Fruit fly (Drosophila melanogaster) whole organism, embryonic: ENCODE results near the gene CG43400.

Experiments used
- Awh ChIP-seq: fragments of 200-800 bp; sonication (Bioruptor generic); IDR thresholded peaks from 2 replicates; pipeline ENCODE4, ENCODE4 v1.3.6; 2022; ENCODE audit warnings: missing biosample characterization, missing genetic modification characterization
- Blimp-1 ChIP-seq: fragments of 200-800 bp; sonication (Bioruptor generic); optimal IDR thresholded peaks from 3 replicates; lab custom pipeline; 2018; ENCODE audit warnings: missing biosample characterization, missing genetic modification characterization, mild to moderate bottlenecking, moderate library complexity, missing genetic modification reagents
- CG10462 ChIP-seq: fragments of 200-800 bp; sonication (Bioruptor generic); optimal IDR thresholded peaks from 2 replicates; lab custom pipeline; 2016; ENCODE audit warnings: missing biosample characterization, missing genetic modification characterization
- CG10979 ChIP-seq: fragments of 200-800 bp; sonication (Bioruptor generic); optimal IDR thresholded peaks from 2 replicates; lab custom pipeline; 2018; ENCODE audit warnings: missing biosample characterization, mild to moderate bottlenecking, missing genetic modification characterization, moderate library complexity
- CG11695 ChIP-seq: fragments of 200-800 bp; sonication (Bioruptor generic); IDR thresholded peaks from 3 replicates; pipeline ENCODE4 v1.3.6; 2022; ENCODE audit warnings: missing biosample characterization, missing genetic modification characterization
- CG11696 ChIP-seq: fragments of 200-800 bp; sonication (Bioruptor generic); IDR thresholded peaks from 2 replicates; pipeline ENCODE4 v1.3.6; 2022; ENCODE audit warnings: missing biosample characterization, missing genetic modification characterization
- CG12071 ChIP-seq: fragments of 200-800 bp; sonication (Bioruptor generic); optimal IDR thresholded peaks from 3 replicates; lab custom pipeline; 2018; ENCODE audit warnings: missing biosample characterization, mild to moderate bottlenecking, missing genetic modification characterization
- CG12942 ChIP-seq: fragments of 200-800 bp; sonication (Bioruptor generic); optimal IDR thresholded peaks from 3 replicates; lab custom pipeline; 2016; ENCODE audit warnings: missing biosample characterization, missing genetic modification characterization
- CG13424 ChIP-seq: fragments of 200-800 bp; sonication (Bioruptor generic); optimal IDR thresholded peaks from 2 replicates; lab custom pipeline; 2019; ENCODE audit warnings: missing biosample characterization, mild to moderate bottlenecking, missing genetic modification characterization, moderate library complexity
- CG14710 ChIP-seq: fragments of 200-800 bp; sonication (Bioruptor generic); optimal IDR thresholded peaks from 3 replicates; lab custom pipeline; 2019; ENCODE audit warnings: missing biosample characterization, mild to moderate bottlenecking, missing genetic modification characterization, moderate library complexity
- CG14860 ChIP-seq: fragments of 200-800 bp; sonication (Bioruptor generic); IDR thresholded peaks from 3 replicates; pipeline ENCODE4 v1.3.6; 2022; ENCODE audit warnings: missing biosample characterization, missing genetic modification characterization; ENCODE audit not compliant: partially characterized antibody
- CG1603 ChIP-seq: fragments of 200-800 bp; sonication (Bioruptor generic); optimal IDR thresholded peaks from 2 replicates; lab custom pipeline; 2019; ENCODE audit warnings: missing biosample characterization, mild to moderate bottlenecking, missing genetic modification characterization, moderate library complexity
- CG17612 ChIP-seq: fragments of 200-800 bp; sonication (Bioruptor generic); IDR thresholded peaks from 2 replicates; pipeline ENCODE4 v1.3.6; 2022; ENCODE audit warnings: missing biosample characterization, missing genetic modification characterization
- CG17829 ChIP-seq: fragments of 200-800 bp; optimal IDR thresholded peaks from 2 replicates; lab custom pipeline; 2019; ENCODE audit warnings: missing biosample characterization, mild to moderate bottlenecking, missing genetic modification characterization, moderate library complexity
- CG18011 ChIP-seq: fragments of 200-800 bp; sonication (Bioruptor generic); optimal IDR thresholded peaks from 2 replicates; lab custom pipeline; 2017; ENCODE audit warnings: missing biosample characterization, missing genetic modification characterization, mild to moderate bottlenecking, moderate library complexity, missing genotype
- CG2712 ChIP-seq: fragments of 200-800 bp; optimal IDR thresholded peaks from 3 replicates; lab custom pipeline; 2019; ENCODE audit warnings: missing biosample characterization, mild to moderate bottlenecking, missing genetic modification characterization, moderate library complexity
- CG31388 ChIP-seq: fragments of 200-800 bp; sonication (Bioruptor generic); optimal IDR thresholded peaks from 2 replicates; lab custom pipeline; 2016; ENCODE audit warnings: missing biosample characterization, missing genetic modification characterization
- CG6254 ChIP-seq: fragments of 200-800 bp; sonication (Bioruptor generic); optimal IDR thresholded peaks from 3 replicates; lab custom pipeline; 2017; ENCODE audit warnings: mild to moderate bottlenecking, missing biosample characterization, missing genetic modification reagents, missing genetic modification characterization
- CG7372 ChIP-seq: fragments of 200-800 bp; sonication (Bioruptor generic); IDR thresholded peaks from 2 replicates; pipeline ENCODE4 v1.3.6; 2022; ENCODE audit warnings: missing biosample characterization, missing genetic modification characterization
- CG7839 ChIP-seq: fragments of 200-800 bp; sonication (Bioruptor generic); optimal IDR thresholded peaks from 3 replicates; lab custom pipeline; 2018; ENCODE audit warnings: missing biosample characterization, mild to moderate bottlenecking, missing genetic modification characterization, moderate library complexity
- CG7963 ChIP-seq: fragments of 200-800 bp; sonication (Bioruptor generic); IDR thresholded peaks from 3 replicates; pipeline ENCODE4 v1.3.6; 2022; ENCODE audit warnings: missing biosample characterization, missing genetic modification characterization; ENCODE audit not compliant: partially characterized antibody
- CG9215 ChIP-seq: fragments of 200-800 bp; sonication (Bioruptor generic); IDR thresholded peaks from 2 replicates; pipeline ENCODE4 v1.3.6; 2022; ENCODE audit warnings: missing biosample characterization, missing genetic modification characterization
- CG9727 ChIP-seq: fragments of 200-800 bp; sonication (Bioruptor generic); optimal IDR thresholded peaks from 3 replicates; lab custom pipeline; 2017; ENCODE audit warnings: missing biosample characterization, mild to moderate bottlenecking, missing genetic modification characterization
- HHEX ChIP-seq: fragments of 200-800 bp; sonication (Bioruptor generic); optimal IDR thresholded peaks from 3 replicates; lab custom pipeline; 2017; ENCODE audit warnings: missing biosample characterization, mild to moderate bottlenecking, missing genetic modification characterization, missing genetic modification reagents
- Hr3 ChIP-seq: fragments of 200-800 bp; sonication (Bioruptor generic); optimal IDR thresholded peaks from 3 replicates; lab custom pipeline; 2016; ENCODE audit warnings: missing biosample characterization, missing genetic modification characterization
- Hr51 ChIP-seq, 2 experiments: fragments of 200-800 bp; sonication (Bioruptor generic); optimal IDR thresholded peaks; 2 replicates in 1 of 2; 3 replicates in 1 of 2; lab custom pipeline; 2016 to 2018; ENCODE audit warnings: missing biosample characterization in 2 of 2, missing genetic modification characterization in 2 of 2, mild to moderate bottlenecking in 1 of 2, moderate library complexity in 1 of 2
- Med ChIP-seq: fragments of 200-800 bp; sonication (Bioruptor generic); peaks from one replicate; lab custom pipeline; 2016; ENCODE audit warnings: missing biosample characterization, missing genetic modification characterization, mild to moderate bottlenecking, inconsistent platforms, moderate library complexity
- Nf-YC ChIP-seq: fragments of 200-800 bp; optimal IDR thresholded peaks from 3 replicates; lab custom pipeline; 2019; ENCODE audit warnings: missing biosample characterization, mild to moderate bottlenecking, missing genetic modification characterization, moderate library complexity
- Pdp1 ChIP-seq, 2 experiments: fragments of 200-800 bp; sonication (Bioruptor generic); optimal IDR thresholded peaks; 3 replicates each; lab custom pipeline; 2016; ENCODE audit warnings: missing biosample characterization in 2 of 2, missing genetic modification characterization in 2 of 2, mild to moderate bottlenecking in 1 of 2, moderate library complexity in 1 of 2
- Trl ChIP-seq, 3 experiments: fragments of >200 bp in 2 of 3; fragments of 200-800 bp in 1 of 3; sonication (Bioruptor generic) in 1 of 3; optimal IDR thresholded peaks; 2 replicates in 1 of 3; 3 replicates in 2 of 3; lab custom pipeline; 2016 to 2017; ENCODE audit warnings: missing biosample characterization in 1 of 3, missing genetic modification characterization in 1 of 3
- Xbp1 ChIP-seq: fragments of 200-800 bp; sonication (Bioruptor generic); optimal IDR thresholded peaks from 3 replicates; lab custom pipeline; 2016; ENCODE audit warnings: missing biosample characterization, mild to moderate bottlenecking, missing genetic modification characterization
- Xrp1 ChIP-seq: fragments of 200-800 bp; sonication (Bioruptor generic); IDR thresholded peaks from 2 replicates; pipeline ENCODE4 v1.3.6; 2022; ENCODE audit warnings: missing biosample characterization, missing genetic modification characterization
- cad ChIP-seq: fragments of >200 bp; optimal IDR thresholded peaks from 2 replicates; lab custom pipeline; 2017; ENCODE audit warnings: missing biosample characterization, missing genetic modification characterization
- croc ChIP-seq: fragments of 200-800 bp; sonication (Bioruptor generic); conservative IDR thresholded peaks from 3 replicates; pipeline ENCODE4 v1.3.6; 2022; ENCODE audit warnings: missing biosample characterization, missing genetic modification characterization
- dm ChIP-seq: fragments of 200-800 bp; sonication (Bioruptor generic); optimal IDR thresholded peaks from 3 replicates; lab custom pipeline; 2016; ENCODE audit warnings: missing biosample characterization, missing genetic modification characterization
- ftz-f1 ChIP-seq: fragments of 200-800 bp; sonication (Bioruptor generic); optimal IDR thresholded peaks from 2 replicates; lab custom pipeline; 2016; ENCODE audit warnings: missing biosample characterization, missing genetic modification characterization
- gcm2 ChIP-seq: fragments of 200-800 bp; sonication (Bioruptor generic); optimal IDR thresholded peaks from 2 replicates; lab custom pipeline; 2016; ENCODE audit warnings: missing biosample characterization, missing genetic modification characterization
- jing ChIP-seq: fragments of 200-800 bp; sonication (Bioruptor generic); optimal IDR thresholded peaks from 2 replicates; lab custom pipeline; 2018; ENCODE audit warnings: missing biosample characterization, mild to moderate bottlenecking, missing genetic modification characterization
- knrl ChIP-seq: fragments of 200-800 bp; sonication (Bioruptor generic); IDR thresholded peaks from 3 replicates; pipeline ENCODE4 v1.3.6; 2022; ENCODE audit warnings: missing biosample characterization, missing genetic modification characterization; ENCODE audit not compliant: partially characterized antibody
- nmo ChIP-seq: fragments of 200-800 bp; sonication (Bioruptor generic); optimal IDR thresholded peaks from 2 replicates; lab custom pipeline; 2018; ENCODE audit warnings: missing biosample characterization, mild to moderate bottlenecking, missing genetic modification characterization, moderate library complexity
- phol ChIP-seq: fragments of 200-800 bp; sonication (Bioruptor generic); optimal IDR thresholded peaks from 3 replicates; lab custom pipeline; 2018; ENCODE audit warnings: missing biosample characterization, mild to moderate bottlenecking, missing genetic modification characterization, moderate library complexity
- row ChIP-seq: fragments of 200-800 bp; sonication (Bioruptor generic); IDR thresholded peaks from 3 replicates; pipeline ENCODE4 v1.3.6; 2022; ENCODE audit warnings: missing biosample characterization, missing genetic modification characterization
- sc ChIP-seq, 3 experiments: fragments of >200 bp in 2 of 3; fragments of 200-800 bp in 1 of 3; sonication (Bioruptor generic) in 1 of 3; optimal IDR thresholded peaks; 2 replicates in 2 of 3; 3 replicates in 1 of 3; lab custom pipeline; 2017; ENCODE audit warnings: mild to moderate bottlenecking in 1 of 3, missing biosample characterization in 1 of 3, missing genetic modification characterization in 1 of 3, missing genetic modification reagents in 1 of 3
- sisA ChIP-seq: fragments of 200-800 bp; sonication (Bioruptor generic); IDR thresholded peaks from 2 replicates; pipeline ENCODE4 v1.3.6; 2022; ENCODE audit warnings: missing biosample characterization, missing genetic modification characterization
- tio ChIP-seq: fragments of 200-800 bp; sonication (Bioruptor generic); optimal IDR thresholded peaks from 2 replicates; lab custom pipeline; 2017; ENCODE audit warnings: missing biosample characterization, missing genetic modification characterization, inconsistent platforms
- unpg ChIP-seq: fragments of 200-800 bp; sonication (Bioruptor generic); optimal IDR thresholded peaks from 3 replicates; lab custom pipeline; 2018; ENCODE audit warnings: missing biosample characterization, mild to moderate bottlenecking, missing genetic modification characterization, moderate library complexity
- vvl ChIP-seq: fragments of 200-800 bp; sonication (Bioruptor generic); IDR thresholded peaks from 2 replicates; pipeline ENCODE4 v1.3.6; 2022; ENCODE audit warnings: missing biosample characterization, missing genetic modification characterization
- zen ChIP-seq: fragments of 200-800 bp; sonication (Bioruptor generic); optimal IDR thresholded peaks from 3 replicates; lab custom pipeline; 2018; ENCODE audit warnings: missing biosample characterization, mild to moderate bottlenecking, missing genetic modification characterization, moderate library complexity
- zfh1 ChIP-seq: fragments of 200-800 bp; sonication (Bioruptor generic); IDR thresholded peaks from 3 replicates; pipeline ENCODE4 v1.3.6; 2022; ENCODE audit warnings: missing biosample characterization, missing genetic modification characterization

Gene CG43400

DNA sequence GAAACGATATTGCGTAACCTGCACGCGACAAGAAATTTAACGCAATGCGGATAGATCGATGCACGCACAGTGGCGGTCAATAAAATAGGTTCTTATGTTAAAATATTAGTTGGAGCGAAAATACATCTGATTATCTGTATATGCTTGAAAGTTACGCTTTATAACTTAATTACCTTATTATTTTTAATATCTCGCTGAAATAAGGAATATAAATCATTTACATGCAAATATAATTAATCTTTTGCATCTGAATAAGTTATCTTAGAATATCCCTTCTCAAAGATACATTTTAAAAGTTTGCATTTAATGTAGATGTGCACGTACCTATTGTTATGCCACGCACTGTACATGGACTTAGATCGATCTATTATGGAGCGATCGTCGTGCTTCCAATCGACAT, 18.9 kb upstream of the CG43400 start (continued):
- TF ChIP-seq CG12942 (GFP tag; lab: Kevin White, UChicago) (no peak), Hr51 (GFP tag; optimal IDR thresholded peaks at IDR 0.05; lab: Kevin White, UChicago) (peak in 1 of 2 experiments; percentile 25), CG10462 (GFP tag; lab: Kevin White, UChicago) (no peak), CG13424 (peak; percentile 31), phol (peak; percentile 71), CG31388 (GFP tag; lab: Kevin White, UChicago) (no peak), unpg (GFP tag; lab: Kevin White, UChicago) (peak; percentile 32), CG6254 (GFP tag; lab: Kevin White, UChicago) (peak; percentile 29), CG7963 (GFP tag; lab: Robert Waterston, UW) (no peak), dm (GFP tag; lab: Kevin White, UChicago) (no peak), zfh1 (GFP tag; lab: Robert Waterston, UW) (peak; percentile 46; the same call in 1 of the 3 replicates), CG10979 (tag; lab: Kevin White, UChicago) (peak; percentile 76), sc (optimal IDR thresholded peaks at IDR 0.05; lab: Kevin White, UChicago) (no peak), sc (GFP tag; optimal IDR thresholded peaks at IDR 0.05; lab: Kevin White, UChicago) (peak; percentile 27), CG14710 (peak; percentile 59), croc (GFP tag; lab: Robert Waterston, UW) (no peak), HHEX (GFP tag; lab: Kevin White, UChicago) (no peak), CG7839 (tag; lab: Kevin White, UChicago) (peak; percentile 48), Nf-YC (tag; lab: Kevin White, UChicago) (no peak), CG12071 (GFP tag; lab: Kevin White, UChicago) (no peak), Hr3 (GFP tag; lab: Kevin White, UChicago) (peak; percentile 15), CG11696 (GFP tag; lab: Robert Waterston, UW) (peak; percentile 39; the same call in 1 of the 2 replicates), Xrp1 (GFP tag; lab: Robert Waterston, UW) (peak; percentile 63), CG2712 (peak; percentile 72), zen (peak; percentile 60), Blimp-1 (GFP tag; lab: Kevin White, UChicago) (peak; percentile 56), Pdp1 (GFP tag; optimal IDR thresholded peaks at IDR 0.05; lab: Kevin White, UChicago) (peak in 1 of 2 experiments; percentile 42), Awh (GFP tag; lab: Robert Waterston, UW) (0 out of 2 replicates have a peak, but pooled peaks have one; percentile 15), CG14860 (GFP tag; lab: Robert Waterston, UW) (no peak), gcm2 (GFP tag; lab: Kevin White, UChicago) (no peak), CG9215 (GFP tag; lab: Robert Waterston, UW) (no peak), tio (GFP tag; lab: Kevin White, UChicago) (peak; percentile 14), CG17612 (GFP tag; lab: Robert Waterston, UW) (no peak), jing (GFP tag; lab: Kevin White, UChicago) (no peak), Xbp1 (GFP tag; lab: Kevin White, UChicago) (peak; percentile 17), CG17829 (tag; lab: Kevin White, UChicago) (peak; percentile 64), CG9727 (GFP tag; lab: Kevin White, UChicago) (peak; percentile 60), CG7372 (no peak), knrl (GFP tag; lab: Robert Waterston, UW) (no peak), CG11695 (0 out of 3 replicates have a peak, but pooled peaks have one; percentile 16), cad (no peak), Med (GFP tag; lab: Kevin White, UChicago) (no peak), row (GFP tag; lab: Robert Waterston, UW) (peak; percentile 50), ftz-f1 (GFP tag; lab: Kevin White, UChicago) (no peak), Trl (optimal IDR thresholded peaks at IDR 0.05; lab: Kevin White, UChicago) (no peak), Trl (GFP tag; optimal IDR thresholded peaks at IDR 0.05; lab: Kevin White, UChicago) (no peak), nmo (GFP tag; lab: Kevin White, UChicago) (peak; percentile 74), sisA (GFP tag; lab: Robert Waterston, UW) (peak; percentile 17; the same call in 1 of the 2 replicates), CG18011 (GFP tag; lab: Kevin White, UChicago) (no peak), vvl (0 out of 2 replicates have a peak, but pooled peaks have one; percentile 20), CG1603 (tag; lab: Kevin White, UChicago) (peak; percentile 10)
